Fruit fly (Drosophila melanogaster): ENCODE measurements around the gene CG2186.
A peak's percentile ranks its signal among the peaks of the same experiment; 100 is the strongest.

CG2186 gene

dm6 chrX:10832369-10832768 lies 25.1 kb upstream of the CG2186 start (continued):
- TF ChIP-seq Mes4 (GFP tag; optimal IDR thresholded peaks at IDR 0.05) (peak; percentile 0), ewg (GFP tag; optimal IDR thresholded peaks at IDR 0.05) (peak; percentile 35), CG15269 (tag; optimal IDR thresholded peaks at IDR 0.05) (peak; percentile 61), hkb (optimal IDR thresholded peaks at IDR 0.05) (no peak), hkb (GFP tag; IDR thresholded peaks at IDR 0.05) (peak; percentile 12; the same call in 1 of the 2 replicates), CG12942 (GFP tag; optimal IDR thresholded peaks at IDR 0.05) (peak; percentile 45), CG2199 (GFP tag; IDR thresholded peaks at IDR 0.05) (peak; percentile 83), CG34376 (GFP tag; optimal IDR thresholded peaks at IDR 0.05) (no peak), btn (GFP tag; optimal IDR thresholded peaks at IDR 0.05) (no peak), CG14860 (GFP tag; IDR thresholded peaks at IDR 0.05; ENCODE audit: partially characterized antibody) (no peak), Asciz (GFP tag; optimal IDR thresholded peaks at IDR 0.05) (peak; percentile 6), CG9727 (GFP tag; optimal IDR thresholded peaks at IDR 0.05) (peak; percentile 19), E2f2 (GFP tag; IDR thresholded peaks at IDR 0.05) (peak; percentile 35; the same call in 1 of the 2 replicates), tup (GFP tag; optimal IDR thresholded peaks at IDR 0.05) (no peak), Atf-2 (GFP tag; optimal IDR thresholded peaks at IDR 0.05) (peak; percentile 21), Abd-B (GFP tag; optimal IDR thresholded peaks at IDR 0.05) (no peak), CG9609 (GFP tag; optimal IDR thresholded peaks at IDR 0.05) (peak; percentile 47), inv (GFP tag; IDR thresholded peaks at IDR 0.05; ENCODE audit: partially characterized antibody) (no peak), al (GFP tag; IDR thresholded peaks at IDR 0.05) (peak; percentile 22; the same call in 1 of the 2 replicates), Dbx (GFP tag; IDR thresholded peaks at IDR 0.05) (peak; percentile 74), Fer2 (tag; optimal IDR thresholded peaks at IDR 0.05) (peak; percentile 33), CG10462 (GFP tag; optimal IDR thresholded peaks at IDR 0.05) (peak; percentile 22), ab (GFP tag; optimal IDR thresholded peaks at IDR 0.05) (no peak), HLH3B (GFP tag; IDR thresholded peaks at IDR 0.05) (peak; percentile 56), CG10431 (GFP tag; optimal IDR thresholded peaks at IDR 0.05) (peak; percentile 10), Hey (tag; optimal IDR thresholded peaks at IDR 0.05) (no peak), CG17328 (GFP tag; IDR thresholded peaks at IDR 0.05) (peak; percentile 48; the same call in 1 of the 2 replicates), tap (tag; optimal IDR thresholded peaks at IDR 0.05) (no peak), ERR (GFP tag; optimal IDR thresholded peaks at IDR 0.05) (no peak), nom (GFP tag; optimal IDR thresholded peaks at IDR 0.05) (peak; percentile 1), yki (optimal IDR thresholded peaks at IDR 0.05) (peak; percentile 20), CG15073 (GFP tag; optimal IDR thresholded peaks at IDR 0.05) (no peak), CG31441 (GFP tag; IDR thresholded peaks at IDR 0.05) (peak; percentile 44; the same call in 1 of the 2 replicates), ato (GFP tag; IDR thresholded peaks at IDR 0.05; ENCODE audit: partially characterized antibody) (no peak), kni (GFP tag; optimal IDR thresholded peaks at IDR 0.05) (no peak), Hr3 (GFP tag; optimal IDR thresholded peaks at IDR 0.05) (peak; percentile 70), chif (GFP tag; optimal IDR thresholded peaks at IDR 0.05) (peak; percentile 21 to 74), CG12659 (GFP tag; optimal IDR thresholded peaks at IDR 0.05) (peak; percentile 55), prd (optimal IDR thresholded peaks at IDR 0.05) (no peak), prd (GFP tag; IDR thresholded peaks at IDR 0.05) (peak; percentile 64), CG9876 (GFP tag; optimal IDR thresholded peaks at IDR 0.05) (peak; percentile 62), B-H2 (GFP tag; optimal IDR thresholded peaks at IDR 0.05) (peak; percentile 71), Deaf1 (tag; optimal IDR thresholded peaks at IDR 0.05) (peak; percentile 11), PHDP (tag; optimal IDR thresholded peaks at IDR 0.05) (peak; percentile 51), ind (GFP tag; optimal IDR thresholded peaks at IDR 0.05) (peak; percentile 57), pum (GFP tag; optimal IDR thresholded peaks at IDR 0.05) (peak; percentile 70), Trl (optimal IDR thresholded peaks at IDR 0.05) (no peak), Trl (GFP tag; optimal IDR thresholded peaks at IDR 0.05) (peak; percentile 78), CG12155 (GFP tag; optimal IDR thresholded peaks at IDR 0.05) (peak; percentile 50), vfl (GFP tag; optimal IDR thresholded peaks at IDR 0.05) (peak; percentile 2), CG11085 (GFP tag; IDR thresholded peaks at IDR 0.05) (peak; percentile 73), CG1024 (GFP tag; IDR thresholded peaks at IDR 0.05) (peak; percentile 65)

Data from whole organism, embryonic.